Fruit fly (Drosophila melanogaster): ENCODE data around the gene bap.
A peak's percentile ranks its signal among the peaks of the same experiment; 100 is the strongest.

Gene bap

dm6 chr3R:21388564-21388963 lies at the start of gene bap:
Gene bap (plus strand): TSS chr3R:21388880.
- no peak for TF ChIP-seq CG8478 (optimal IDR thresholded peaks at IDR 0.05)
- no peak for TF ChIP-seq pan (optimal IDR thresholded peaks at IDR 0.05)
- TF ChIP-seq usp (GFP tag; optimal IDR thresholded peaks at IDR 0.05) = no peak
- TF ChIP-seq psq (optimal IDR thresholded peaks at IDR 0.05) = no peak
- no peak for TF ChIP-seq Dll (optimal IDR thresholded peaks at IDR 0.05)
- no peak for TF ChIP-seq EcR (GFP tag; optimal IDR thresholded peaks at IDR 0.05)

DNA sequence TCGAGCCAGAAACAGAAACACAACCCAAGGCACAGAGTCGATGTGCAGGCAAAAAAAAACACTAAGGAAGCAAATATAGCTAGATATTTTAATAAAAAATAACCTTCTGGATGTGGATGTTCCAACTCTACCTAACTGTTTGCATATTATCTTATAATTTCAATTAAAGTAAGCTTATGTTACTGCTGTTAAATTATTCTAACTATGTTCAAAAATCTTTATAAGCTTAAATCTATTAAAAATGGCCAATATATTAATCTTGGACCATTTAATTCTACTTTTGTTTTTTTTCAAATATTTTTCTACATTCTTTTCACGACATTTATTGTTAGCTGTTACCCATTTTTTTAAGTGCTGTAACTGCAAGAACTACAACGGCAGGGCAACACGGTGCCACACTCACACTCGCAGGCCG lies 49.7 kb upstream of the bap start:
- TF ChIP-seq CG8478 (optimal IDR thresholded peaks at IDR 0.05) (no peak), psq (optimal IDR thresholded peaks at IDR 0.05) (no peak), pan (optimal IDR thresholded peaks at IDR 0.05) (no peak), Dll (optimal IDR thresholded peaks at IDR 0.05) (no peak), usp (GFP tag; optimal IDR thresholded peaks at IDR 0.05) (no peak), EcR (GFP tag; optimal IDR thresholded peaks at IDR 0.05) (no peak)

- no peak for TF ChIP-seq pan (optimal IDR thresholded peaks at IDR 0.05)
- TF ChIP-seq usp (GFP tag; optimal IDR thresholded peaks at IDR 0.05) = no peak
- TF ChIP-seq CG8478 (optimal IDR thresholded peaks at IDR 0.05) = no peak
- TF ChIP-seq psq (optimal IDR thresholded peaks at IDR 0.05) = no peak
- TF ChIP-seq EcR (GFP tag; optimal IDR thresholded peaks at IDR 0.05) = no peak
- no peak for TF ChIP-seq Dll (optimal IDR thresholded peaks at IDR 0.05)
Observed at dm6 chr3R:21339448-21340268, 49.0 kb upstream of the bap start.

DNA sequence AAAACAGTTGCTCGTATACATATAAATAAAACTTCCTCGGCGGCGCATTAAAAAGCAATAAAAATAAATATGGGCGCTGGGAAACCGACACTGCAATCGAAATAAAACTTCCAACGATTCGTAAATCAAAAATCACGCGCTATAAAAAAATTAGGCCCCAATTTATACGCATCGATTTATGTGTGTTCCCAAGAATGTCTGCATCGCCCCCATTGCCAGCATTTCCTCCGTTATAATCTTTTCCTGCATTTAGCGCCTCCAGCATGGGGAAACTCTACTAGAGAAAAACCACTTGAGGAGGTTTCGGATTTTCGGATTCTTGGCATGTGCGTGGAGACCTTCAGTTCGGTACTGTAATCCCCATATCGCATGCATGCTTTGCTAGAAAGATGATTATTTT lies 45.5 kb upstream of the bap start:
- TF ChIP-seq CG8478 (optimal IDR thresholded peaks at IDR 0.05) (no peak), usp (GFP tag; optimal IDR thresholded peaks at IDR 0.05) (no peak), Dll (optimal IDR thresholded peaks at IDR 0.05) (no peak), psq (optimal IDR thresholded peaks at IDR 0.05) (no peak), pan (optimal IDR thresholded peaks at IDR 0.05) (no peak), EcR (GFP tag; optimal IDR thresholded peaks at IDR 0.05) (no peak)

DNA sequence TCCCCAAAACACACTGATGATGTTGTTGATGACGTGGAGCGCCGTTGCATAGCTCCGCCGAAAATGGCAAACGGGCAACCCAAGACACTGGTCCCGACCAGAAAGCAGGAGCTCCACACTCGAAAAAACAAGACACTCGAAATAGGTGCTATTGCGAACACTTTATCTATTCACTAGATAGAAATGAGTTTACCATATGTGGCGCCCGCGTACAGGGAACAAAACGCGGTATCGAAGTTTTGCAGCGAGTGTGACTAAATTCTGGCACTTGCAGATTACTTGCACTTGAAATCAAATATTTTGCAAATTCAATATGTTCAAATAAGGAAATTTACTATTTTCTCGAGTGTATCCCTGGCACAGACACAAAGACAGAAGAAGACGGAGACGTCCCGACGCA lies 43.7 kb upstream of the bap start:
- TF ChIP-seq usp (GFP tag; optimal IDR thresholded peaks at IDR 0.05) (no peak), CG8478 (optimal IDR thresholded peaks at IDR 0.05) (no peak), psq (optimal IDR thresholded peaks at IDR 0.05) (no peak), Dll (optimal IDR thresholded peaks at IDR 0.05) (no peak), pan (optimal IDR thresholded peaks at IDR 0.05) (no peak), EcR (GFP tag; optimal IDR thresholded peaks at IDR 0.05) (no peak)

dm6 chr3R:21347023-21347814 lies 41.5 kb upstream of the bap start:
- no peak for TF ChIP-seq psq (optimal IDR thresholded peaks at IDR 0.05)
- no peak for TF ChIP-seq usp (GFP tag; optimal IDR thresholded peaks at IDR 0.05)
- no peak for TF ChIP-seq CG8478 (optimal IDR thresholded peaks at IDR 0.05)
- TF ChIP-seq pan (optimal IDR thresholded peaks at IDR 0.05) = no peak
- no peak for TF ChIP-seq Dll (optimal IDR thresholded peaks at IDR 0.05)
- TF ChIP-seq EcR (GFP tag; optimal IDR thresholded peaks at IDR 0.05) = peak in 1 of 2 experiments; percentile 19

- TF ChIP-seq usp (GFP tag; optimal IDR thresholded peaks at IDR 0.05) (no peak), Dll (optimal IDR thresholded peaks at IDR 0.05) (no peak), CG8478 (optimal IDR thresholded peaks at IDR 0.05) (no peak), psq (optimal IDR thresholded peaks at IDR 0.05) (no peak), pan (optimal IDR thresholded peaks at IDR 0.05) (no peak), EcR (GFP tag; optimal IDR thresholded peaks at IDR 0.05) (no peak)
Observed at dm6 chr3R:21347815-21348186, 40.9 kb upstream of the bap start.

DNA sequence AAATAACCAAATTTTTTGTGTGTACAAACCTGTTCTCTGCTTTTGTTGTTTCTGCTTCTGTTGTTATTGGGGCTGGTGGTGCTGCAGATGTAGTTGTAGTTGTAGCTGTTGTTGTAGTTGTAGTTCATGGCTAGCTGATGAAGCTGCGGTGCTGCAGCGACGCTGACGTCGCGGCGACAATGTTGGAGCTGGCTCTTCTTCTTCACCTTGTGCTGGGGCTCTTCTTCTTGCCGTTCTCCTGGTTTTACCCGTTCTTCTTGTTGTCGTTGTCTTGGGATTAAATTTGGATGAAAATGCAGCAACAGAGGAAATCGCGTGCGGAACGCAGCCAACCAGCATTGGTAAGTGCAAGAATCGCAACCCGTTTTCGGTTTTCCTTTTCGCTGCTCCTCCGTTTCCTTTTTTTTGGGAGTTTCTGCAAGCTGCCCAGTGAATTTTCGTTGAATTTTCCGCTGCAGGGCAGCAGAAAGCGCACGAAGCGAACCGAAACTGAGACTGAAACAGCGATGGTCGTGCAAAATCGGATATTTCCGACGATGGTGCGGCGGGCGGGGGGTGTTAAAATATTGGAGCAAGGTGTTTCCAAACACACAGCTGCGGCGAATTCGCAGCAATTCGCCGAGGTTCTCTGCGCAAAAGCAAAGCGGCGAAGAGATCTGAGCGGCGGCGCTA lies 40.2 kb upstream of the bap start:
- TF ChIP-seq psq (optimal IDR thresholded peaks at IDR 0.05) = no peak
- TF ChIP-seq pan (optimal IDR thresholded peaks at IDR 0.05) = no peak
- TF ChIP-seq usp (GFP tag; optimal IDR thresholded peaks at IDR 0.05) = no peak
- TF ChIP-seq EcR (GFP tag; optimal IDR thresholded peaks at IDR 0.05) = no peak
- TF ChIP-seq CG8478 (optimal IDR thresholded peaks at IDR 0.05) = no peak
- TF ChIP-seq Dll (optimal IDR thresholded peaks at IDR 0.05) = no peak

dm6 chr3R:21349039-21349781 lies 39.5 kb upstream of the bap start, which contains the start of gene aus:
Gene aus (minus strand): TSS chr3R:21349601.
- no peak for TF ChIP-seq psq (optimal IDR thresholded peaks at IDR 0.05)
- TF ChIP-seq Dll (optimal IDR thresholded peaks at IDR 0.05) = no peak
- no peak for TF ChIP-seq CG8478 (optimal IDR thresholded peaks at IDR 0.05)
- TF ChIP-seq usp (GFP tag; optimal IDR thresholded peaks at IDR 0.05) = no peak
- TF ChIP-seq pan (optimal IDR thresholded peaks at IDR 0.05) = no peak
- TF ChIP-seq EcR (GFP tag; optimal IDR thresholded peaks at IDR 0.05) = no peak

dm6 chr3R:21349870-21350314 lies 38.8 kb upstream of the bap start:
- no peak for TF ChIP-seq CG8478 (optimal IDR thresholded peaks at IDR 0.05)
- TF ChIP-seq EcR (GFP tag; optimal IDR thresholded peaks at IDR 0.05) = peak; percentile 73
- TF ChIP-seq Dll (optimal IDR thresholded peaks at IDR 0.05) = no peak
- TF ChIP-seq psq (optimal IDR thresholded peaks at IDR 0.05) = no peak

Measured in whole organism.